Worm (Caenorhabditis elegans) whole organism, L2 larva: ENCODE results near the gene C18A11.1.

ENCODE experiments used
- C34F6.9 ChIP-seq: fragments of 150-350 bp; optimal IDR thresholded peaks from 2 replicates; lab custom pipeline; 2014; ENCODE audit warnings: missing biosample characterization, missing genetic modification characterization
- F13H6.1 ChIP-seq: sonication (generic microtip); optimal IDR thresholded peaks from 2 replicates; lab custom pipeline; 2016; ENCODE audit warnings: missing genetic modification characterization, missing compliant biosample characterization
- R02D3.7 ChIP-seq: fragments of 150-350 bp; optimal IDR thresholded peaks from 2 replicates; lab custom pipeline; 2014; ENCODE audit warnings: missing biosample characterization, missing genetic modification characterization
- Y55F3AM.14 ChIP-seq: fragments of 200-800 bp; sonication (Bioruptor generic); optimal IDR thresholded peaks from 2 replicates; lab custom pipeline; 2018; ENCODE audit warnings: mild to moderate bottlenecking, missing genetic modification characterization, missing compliant biosample characterization
- ZK546.5 ChIP-seq: sonication (generic microtip); optimal IDR thresholded peaks from 2 replicates; lab custom pipeline; 2017; ENCODE audit warnings: missing biosample characterization, missing genetic modification characterization
- alr-1 ChIP-seq: fragments of 150-350 bp; optimal IDR thresholded peaks from 2 replicates; lab custom pipeline; 2014; ENCODE audit warnings: missing biosample characterization, missing genetic modification characterization
- aly-2 ChIP-seq: fragments of 150-350 bp; optimal IDR thresholded peaks from 2 replicates; lab custom pipeline; 2014; ENCODE audit warnings: missing biosample characterization, missing genetic modification characterization
- ama-1 ChIP-seq: fragments of 150-350 bp; optimal IDR thresholded peaks from 2 replicates; lab custom pipeline; 2018; ENCODE audit warnings: inconsistent platforms
- blmp-1 ChIP-seq: sonication (generic microtip); optimal IDR thresholded peaks from 2 replicates; lab custom pipeline; 2017; ENCODE audit warnings: missing genetic modification characterization, mild to moderate bottlenecking, missing compliant biosample characterization, antibody characterized with exemption, moderate library complexity; ENCODE audit not compliant: insufficient read depth
- ceh-16 ChIP-seq: fragments of 150-350 bp; optimal IDR thresholded peaks from 2 replicates; lab custom pipeline; 2014; ENCODE audit warnings: missing biosample characterization, missing genetic modification characterization
- ceh-82 ChIP-seq: fragments of 150-350 bp; optimal IDR thresholded peaks from 2 replicates; lab custom pipeline; 2014; ENCODE audit warnings: missing biosample characterization, missing genetic modification characterization
- crh-2 ChIP-seq: sonication (generic microtip); optimal IDR thresholded peaks from 2 replicates; lab custom pipeline; 2017; ENCODE audit warnings: missing biosample characterization, missing genetic modification characterization
- dmd-4 ChIP-seq: sonication (generic microtip); optimal IDR thresholded peaks from 2 replicates; lab custom pipeline; 2017; ENCODE audit warnings: missing biosample characterization, missing genetic modification characterization
- egl-27 ChIP-seq: sonication (generic microtip); optimal IDR thresholded peaks from 3 replicates; lab custom pipeline; 2017; ENCODE audit warnings: missing biosample characterization, missing genetic modification reagents, missing genetic modification characterization
- elt-1 ChIP-seq: fragments of 150-350 bp; optimal IDR thresholded peaks from 2 replicates; lab custom pipeline; 2014; ENCODE audit warnings: missing biosample characterization, missing genetic modification characterization
- elt-3 ChIP-seq: sonication (generic microtip); optimal IDR thresholded peaks from 2 replicates; lab custom pipeline; 2017; ENCODE audit warnings: missing biosample characterization, missing genetic modification characterization
- fos-1 ChIP-seq: fragments of 150-350 bp; optimal IDR thresholded peaks from 2 replicates; lab custom pipeline; 2014; ENCODE audit warnings: missing biosample characterization, missing genetic modification characterization
- gmeb-1 ChIP-seq: fragments of 150-350 bp; optimal IDR thresholded peaks from 2 replicates; lab custom pipeline; 2014; ENCODE audit warnings: missing biosample characterization, missing genetic modification characterization
- lin-11 ChIP-seq: fragments of 150-350 bp; sonication (generic microtip); optimal IDR thresholded peaks from 2 replicates; lab custom pipeline; 2014; ENCODE audit warnings: missing biosample characterization, missing genetic modification characterization, inconsistent platforms, mixed read lengths
- lin-13 ChIP-seq: fragments of 150-350 bp; optimal IDR thresholded peaks from 2 replicates; lab custom pipeline; 2014; ENCODE audit warnings: missing biosample characterization, missing genetic modification reagents, missing genetic modification characterization
- lin-39 ChIP-seq: fragments of 150-350 bp; optimal IDR thresholded peaks from 2 replicates; lab custom pipeline; 2014; ENCODE audit warnings: missing biosample characterization, missing genetic modification reagents, missing genetic modification characterization
- lsy-2 ChIP-seq, 2 experiments: fragments of 150-350 bp in 1 of 2; sonication (generic microtip) in 1 of 2; optimal IDR thresholded peaks; 2 replicates each; lab custom pipeline; 2014 to 2017; ENCODE audit warnings: missing biosample characterization in 2 of 2, missing genetic modification characterization in 2 of 2
- mab-5 ChIP-seq: fragments of 150-350 bp; optimal IDR thresholded peaks from 2 replicates; lab custom pipeline; 2014; ENCODE audit warnings: missing biosample characterization, missing genetic modification characterization
- mbf-1 ChIP-seq: sonication (generic microtip); optimal IDR thresholded peaks from 2 replicates; lab custom pipeline; 2017; ENCODE audit warnings: missing biosample characterization, missing genetic modification characterization
- mdl-1 ChIP-seq, 2 experiments: fragments of 150-350 bp in 1 of 2; sonication (generic microtip) in 1 of 2; optimal IDR thresholded peaks; 2 replicates each; lab custom pipeline; 2017; ENCODE audit warnings: missing biosample characterization in 2 of 2, missing genetic modification characterization in 2 of 2
- nhr-10 ChIP-seq: sonication (generic microtip); optimal IDR thresholded peaks from 2 replicates; lab custom pipeline; 2017; ENCODE audit warnings: missing biosample characterization, missing genetic modification characterization
- nhr-11 ChIP-seq: fragments of 150-350 bp; optimal IDR thresholded peaks from 2 replicates; lab custom pipeline; 2014; ENCODE audit warnings: missing biosample characterization, missing genetic modification characterization
- nhr-12 ChIP-seq: fragments of 150-350 bp; optimal IDR thresholded peaks from 2 replicates; lab custom pipeline; 2014; ENCODE audit warnings: missing biosample characterization, missing genetic modification characterization
- nhr-129 ChIP-seq: fragments of 150-350 bp; optimal IDR thresholded peaks from 2 replicates; lab custom pipeline; 2014; ENCODE audit warnings: missing biosample characterization, missing genetic modification characterization
- nhr-21 ChIP-seq: fragments of 150-350 bp; optimal IDR thresholded peaks from 2 replicates; lab custom pipeline; 2014; ENCODE audit warnings: missing biosample characterization, missing genetic modification characterization
- nhr-23 ChIP-seq: fragments of 150-350 bp; optimal IDR thresholded peaks from 2 replicates; lab custom pipeline; 2014; ENCODE audit warnings: missing biosample characterization, missing genetic modification reagents, missing genetic modification characterization
- nhr-237 ChIP-seq: fragments of 150-350 bp; optimal IDR thresholded peaks from 2 replicates; lab custom pipeline; 2014; ENCODE audit warnings: missing biosample characterization, missing genetic modification characterization
- nhr-25 ChIP-seq: fragments of 150-350 bp; sonication (generic microtip); optimal IDR thresholded peaks from 3 replicates; lab custom pipeline; 2014; ENCODE audit warnings: missing biosample characterization, missing genetic modification characterization
- nhr-6 ChIP-seq: fragments of 150-350 bp; optimal IDR thresholded peaks from 2 replicates; lab custom pipeline; 2014; ENCODE audit warnings: missing biosample characterization, missing genetic modification characterization
- nhr-77 ChIP-seq: fragments of 150-350 bp; optimal IDR thresholded peaks from 2 replicates; lab custom pipeline; 2014; ENCODE audit warnings: missing biosample characterization, missing genetic modification characterization
- peb-1 ChIP-seq: fragments of 150-350 bp; optimal IDR thresholded peaks from 2 replicates; lab custom pipeline; 2014; ENCODE audit warnings: missing biosample characterization, missing genetic modification characterization
- sem-4 ChIP-seq: fragments of 150-350 bp; optimal IDR thresholded peaks from 2 replicates; lab custom pipeline; 2014; ENCODE audit warnings: missing biosample characterization, missing genetic modification reagents, missing genetic modification characterization
- skn-1 ChIP-seq: sonication (generic microtip); optimal IDR thresholded peaks from 2 replicates; lab custom pipeline; 2017; ENCODE audit warnings: missing biosample characterization, missing genetic modification characterization
- sma-3 ChIP-seq: sonication (generic microtip); optimal IDR thresholded peaks from 2 replicates; lab custom pipeline; 2016; ENCODE audit warnings: missing genetic modification reagents, missing genetic modification characterization, missing compliant biosample characterization
- sma-9 ChIP-seq, 2 experiments: fragments of 150-350 bp in 1 of 2; sonication (generic microtip) in 1 of 2; optimal IDR thresholded peaks; 2 replicates each; lab custom pipeline; 2014 to 2016; ENCODE audit warnings: missing genetic modification characterization in 2 of 2, mild to moderate bottlenecking in 1 of 2, missing biosample characterization in 1 of 2, missing compliant biosample characterization in 1 of 2, missing genetic modification reagents in 1 of 2, moderate library complexity in 1 of 2
- snpc-4 ChIP-seq: fragments of 150-350 bp; optimal IDR thresholded peaks from 2 replicates; lab custom pipeline; 2014; ENCODE audit warnings: missing biosample characterization, missing genetic modification characterization
- unc-39 ChIP-seq: fragments of 150-350 bp; optimal IDR thresholded peaks from 2 replicates; lab custom pipeline; 2014; ENCODE audit warnings: missing biosample characterization, missing genetic modification characterization
- unc-55 ChIP-seq: fragments of 150-350 bp; sonication (generic microtip); optimal IDR thresholded peaks from 3 replicates; lab custom pipeline; 2014; ENCODE audit warnings: missing biosample characterization, missing genetic modification reagents, missing genetic modification characterization
- unc-62 ChIP-seq: fragments of 150-350 bp; optimal IDR thresholded peaks from 2 replicates; lab custom pipeline; 2014; ENCODE audit warnings: missing biosample characterization, missing genetic modification reagents, missing genetic modification characterization
- zag-1 ChIP-seq: fragments of 150-350 bp; optimal IDR thresholded peaks from 2 replicates; lab custom pipeline; 2014; ENCODE audit warnings: missing biosample characterization, missing genetic modification characterization
- ztf-1 ChIP-seq: fragments of 200-800 bp; sonication (Bioruptor generic); conservative IDR thresholded peaks from 2 replicates; pipeline ENCODE4 v1.3.6; 2022; ENCODE audit warnings: missing genetic modification characterization, missing compliant biosample characterization
- ztf-11 ChIP-seq: sonication (generic microtip); optimal IDR thresholded peaks from 2 replicates; lab custom pipeline; 2017; ENCODE audit warnings: missing biosample characterization, missing genetic modification characterization
- ztf-4 ChIP-seq: fragments of 150-350 bp; optimal IDR thresholded peaks from 2 replicates; lab custom pipeline; 2014; ENCODE audit warnings: missing biosample characterization, missing genetic modification characterization

C18A11.1 gene

DNA sequence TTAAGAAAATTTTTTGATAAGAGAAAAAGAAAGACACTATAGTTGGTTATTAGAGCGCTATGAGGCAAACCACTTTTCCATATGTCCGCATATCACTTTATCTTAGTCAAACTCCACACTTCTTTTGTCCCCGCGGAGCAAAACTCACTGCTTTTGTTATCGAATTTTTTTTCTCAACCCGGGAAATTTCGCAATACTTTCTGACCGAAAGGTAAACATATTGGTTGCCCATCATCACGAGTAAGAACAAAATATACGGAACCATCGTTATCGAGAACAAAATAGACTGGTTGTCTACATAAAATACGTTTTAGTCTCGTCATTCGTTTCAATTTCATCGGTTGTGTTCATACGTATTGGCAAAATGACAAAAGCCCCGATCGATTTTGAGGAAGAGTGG is at the start of gene C18A11.1:
Gene C18A11.1, plus strand, starts transcription at position 36 of the 400 bp plus-strand sequence.
- TF ChIP-seq crh-2 (peak; percentile 40), fos-1 (peak; percentile 29), lsy-2 (tag; optimal IDR thresholded peaks at IDR 0.05; lab: Kevin White, UChicago) (no peak), gmeb-1 (tag; lab: Kevin White, UChicago) (peak; percentile 49), nhr-129 (tag; lab: Kevin White, UChicago) (peak; percentile 35), F13H6.1 (tag; lab: Kevin White, UChicago) (peak; percentile 40), R02D3.7 (tag; lab: Kevin White, UChicago) (no peak)

DNA sequence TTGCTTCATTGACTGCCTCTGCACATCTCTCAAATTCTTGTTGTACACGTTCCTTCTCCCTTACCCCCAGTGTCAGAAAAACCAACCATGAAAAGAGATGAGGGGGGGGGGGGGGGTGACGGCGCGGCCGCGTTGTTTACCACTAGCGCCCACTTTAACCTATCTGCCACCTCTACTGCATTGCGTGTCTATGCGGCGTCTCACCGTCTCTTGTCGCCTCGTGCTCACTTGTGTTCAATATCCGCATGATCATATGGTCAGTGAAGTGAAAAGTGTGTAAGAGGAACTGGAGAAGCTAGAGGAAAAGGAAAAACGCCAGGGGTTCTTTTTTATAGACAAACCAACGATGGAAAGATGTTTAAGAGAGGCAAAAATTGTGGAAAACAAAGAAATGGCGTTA is 49.5 kb upstream of the C18A11.1 start:
- TF ChIP-seq R02D3.7 (tag; lab: Kevin White, UChicago) = no peak
- no peak for TF ChIP-seq unc-62 (GFP tag; lab: Kevin White, UChicago)
- peak; percentile 68 for TF ChIP-seq lin-11 (tag; lab: Kevin White, UChicago)
- TF ChIP-seq nhr-12 (tag; lab: Kevin White, UChicago) = no peak
- TF ChIP-seq ztf-11 (tag; lab: Kevin White, UChicago) = no peak
- peak; percentile 76 for TF ChIP-seq unc-55 (GFP tag; lab: Kevin White, UChicago)
- TF ChIP-seq gmeb-1 (tag; lab: Kevin White, UChicago) = peak; percentile 47
- TF ChIP-seq sma-9 (GFP tag; optimal IDR thresholded peaks at IDR 0.05; lab: Kevin White, UChicago) = peak; percentile 97
- no peak for TF ChIP-seq sma-9 (tag; optimal IDR thresholded peaks at IDR 0.05; lab: Kevin White, UChicago)
- TF ChIP-seq mdl-1 (tag; optimal IDR thresholded peaks at IDR 0.05; lab: Kevin White, UChicago) = peak; percentile 86 to 94
- TF ChIP-seq nhr-6 (tag; lab: Kevin White, UChicago) = peak; percentile 41
- no peak for TF ChIP-seq mbf-1 (tag; lab: Kevin White, UChicago)
- TF ChIP-seq blmp-1 = peak; percentile 66
- peak; percentile 56 for TF ChIP-seq ceh-16 (tag; lab: Kevin White, UChicago)
- no peak for TF ChIP-seq lin-39 (tag; lab: Kevin White, UChicago)
- TF ChIP-seq nhr-237 = no peak
- TF ChIP-seq nhr-21 = peak; percentile 85
- no peak for TF ChIP-seq nhr-23 (tag; lab: Kevin White, UChicago)
- TF ChIP-seq aly-2 (tag; lab: Kevin White, UChicago) = no peak
- peak; percentile 56 for TF ChIP-seq snpc-4 (tag; lab: Kevin White, UChicago)
- TF ChIP-seq skn-1 (tag; lab: Kevin White, UChicago) = no peak
- peak; percentile 92 for TF ChIP-seq Y55F3AM.14
- TF ChIP-seq ztf-1 (GFP tag; lab: Robert Waterston, UW) = no peak
- no peak for TF ChIP-seq nhr-11 (tag; lab: Kevin White, UChicago)
- peak; percentile 81 for TF ChIP-seq sem-4 (tag; lab: Kevin White, UChicago)
- no peak for TF ChIP-seq dmd-4 (tag; lab: Kevin White, UChicago)
- TF ChIP-seq nhr-10 (tag; lab: Kevin White, UChicago) = no peak
- TF ChIP-seq F13H6.1 (tag; lab: Kevin White, UChicago) = peak; percentile 95
- TF ChIP-seq ceh-82 (tag; lab: Kevin White, UChicago) = no peak
- TF ChIP-seq elt-1 = no peak
- TF ChIP-seq ama-1 (lab: Kevin White, UChicago) = peak; percentile 87
- no peak for TF ChIP-seq unc-39
- TF ChIP-seq lsy-2 (tag; optimal IDR thresholded peaks at IDR 0.05; lab: Kevin White, UChicago) = peak; percentile 48 to 73
- TF ChIP-seq fos-1 = peak; percentile 81
- TF ChIP-seq C34F6.9 (tag; lab: Kevin White, UChicago) = peak; percentile 83
- TF ChIP-seq nhr-129 (tag; lab: Kevin White, UChicago) = peak; percentile 93
- peak; percentile 70 for TF ChIP-seq sma-3 (GFP tag; lab: Kevin White, UChicago)
- TF ChIP-seq ZK546.5 (tag; lab: Kevin White, UChicago) = no peak
- peak; percentile 72 for TF ChIP-seq egl-27 (tag; lab: Kevin White, UChicago)
- TF ChIP-seq nhr-25 = peak; percentile 87
- TF ChIP-seq zag-1 = peak; percentile 62
- TF ChIP-seq ztf-4 (tag; lab: Kevin White, UChicago) = peak; percentile 49
- no peak for TF ChIP-seq alr-1
- TF ChIP-seq mab-5 = peak; percentile 4
- no peak for TF ChIP-seq peb-1 (tag; lab: Kevin White, UChicago)
- no peak for TF ChIP-seq nhr-77 (tag; lab: Kevin White, UChicago)
- peak; percentile 96 for TF ChIP-seq crh-2
- TF ChIP-seq elt-3 (tag; lab: Kevin White, UChicago) = no peak
- peak; percentile 43 for TF ChIP-seq lin-13 (GFP tag; lab: Kevin White, UChicago)
